Worm (Caenorhabditis elegans) whole organism, L2 larva: ENCODE results near the gene dsb-3.

Experiments used
- C34F6.9 ChIP-seq: fragments of 150-350 bp; optimal IDR thresholded peaks from 2 replicates; lab custom pipeline; 2014; ENCODE audit warnings: missing biosample characterization, missing genetic modification characterization
- F13H6.1 ChIP-seq: sonication (generic microtip); optimal IDR thresholded peaks from 2 replicates; lab custom pipeline; 2016; ENCODE audit warnings: missing genetic modification characterization, missing compliant biosample characterization
- aly-2 ChIP-seq: fragments of 150-350 bp; optimal IDR thresholded peaks from 2 replicates; lab custom pipeline; 2014; ENCODE audit warnings: missing biosample characterization, missing genetic modification characterization
- blmp-1 ChIP-seq: sonication (generic microtip); optimal IDR thresholded peaks from 2 replicates; lab custom pipeline; 2017; ENCODE audit warnings: missing genetic modification characterization, mild to moderate bottlenecking, missing compliant biosample characterization, antibody characterized with exemption, moderate library complexity; ENCODE audit not compliant: insufficient read depth
- ceh-16 ChIP-seq: fragments of 150-350 bp; optimal IDR thresholded peaks from 2 replicates; lab custom pipeline; 2014; ENCODE audit warnings: missing biosample characterization, missing genetic modification characterization
- crh-2 ChIP-seq: sonication (generic microtip); optimal IDR thresholded peaks from 2 replicates; lab custom pipeline; 2017; ENCODE audit warnings: missing biosample characterization, missing genetic modification characterization
- dmd-4 ChIP-seq: sonication (generic microtip); optimal IDR thresholded peaks from 2 replicates; lab custom pipeline; 2017; ENCODE audit warnings: missing biosample characterization, missing genetic modification characterization
- elt-3 ChIP-seq: sonication (generic microtip); optimal IDR thresholded peaks from 2 replicates; lab custom pipeline; 2017; ENCODE audit warnings: missing biosample characterization, missing genetic modification characterization
- fos-1 ChIP-seq: fragments of 150-350 bp; optimal IDR thresholded peaks from 2 replicates; lab custom pipeline; 2014; ENCODE audit warnings: missing biosample characterization, missing genetic modification characterization
- lin-11 ChIP-seq: fragments of 150-350 bp; sonication (generic microtip); optimal IDR thresholded peaks from 2 replicates; lab custom pipeline; 2014; ENCODE audit warnings: missing biosample characterization, missing genetic modification characterization, inconsistent platforms, mixed read lengths
- lin-13 ChIP-seq: fragments of 150-350 bp; optimal IDR thresholded peaks from 2 replicates; lab custom pipeline; 2014; ENCODE audit warnings: missing biosample characterization, missing genetic modification reagents, missing genetic modification characterization
- lin-39 ChIP-seq: fragments of 150-350 bp; optimal IDR thresholded peaks from 2 replicates; lab custom pipeline; 2014; ENCODE audit warnings: missing biosample characterization, missing genetic modification reagents, missing genetic modification characterization
- lsy-2 ChIP-seq, 2 experiments: fragments of 150-350 bp in 1 of 2; sonication (generic microtip) in 1 of 2; optimal IDR thresholded peaks; 2 replicates each; lab custom pipeline; 2014 to 2017; ENCODE audit warnings: missing biosample characterization in 2 of 2, missing genetic modification characterization in 2 of 2
- mab-5 ChIP-seq: fragments of 150-350 bp; optimal IDR thresholded peaks from 2 replicates; lab custom pipeline; 2014; ENCODE audit warnings: missing biosample characterization, missing genetic modification characterization
- mbf-1 ChIP-seq: sonication (generic microtip); optimal IDR thresholded peaks from 2 replicates; lab custom pipeline; 2017; ENCODE audit warnings: missing biosample characterization, missing genetic modification characterization
- mdl-1 ChIP-seq, 2 experiments: fragments of 150-350 bp in 1 of 2; sonication (generic microtip) in 1 of 2; optimal IDR thresholded peaks; 2 replicates each; lab custom pipeline; 2017; ENCODE audit warnings: missing biosample characterization in 2 of 2, missing genetic modification characterization in 2 of 2
- nhr-10 ChIP-seq: sonication (generic microtip); optimal IDR thresholded peaks from 2 replicates; lab custom pipeline; 2017; ENCODE audit warnings: missing biosample characterization, missing genetic modification characterization
- nhr-129 ChIP-seq: fragments of 150-350 bp; optimal IDR thresholded peaks from 2 replicates; lab custom pipeline; 2014; ENCODE audit warnings: missing biosample characterization, missing genetic modification characterization
- nhr-21 ChIP-seq: fragments of 150-350 bp; optimal IDR thresholded peaks from 2 replicates; lab custom pipeline; 2014; ENCODE audit warnings: missing biosample characterization, missing genetic modification characterization
- nhr-23 ChIP-seq: fragments of 150-350 bp; optimal IDR thresholded peaks from 2 replicates; lab custom pipeline; 2014; ENCODE audit warnings: missing biosample characterization, missing genetic modification reagents, missing genetic modification characterization
- nhr-237 ChIP-seq: fragments of 150-350 bp; optimal IDR thresholded peaks from 2 replicates; lab custom pipeline; 2014; ENCODE audit warnings: missing biosample characterization, missing genetic modification characterization
- nhr-25 ChIP-seq: fragments of 150-350 bp; sonication (generic microtip); optimal IDR thresholded peaks from 3 replicates; lab custom pipeline; 2014; ENCODE audit warnings: missing biosample characterization, missing genetic modification characterization
- nhr-6 ChIP-seq: fragments of 150-350 bp; optimal IDR thresholded peaks from 2 replicates; lab custom pipeline; 2014; ENCODE audit warnings: missing biosample characterization, missing genetic modification characterization
- peb-1 ChIP-seq: fragments of 150-350 bp; optimal IDR thresholded peaks from 2 replicates; lab custom pipeline; 2014; ENCODE audit warnings: missing biosample characterization, missing genetic modification characterization
- sem-4 ChIP-seq: fragments of 150-350 bp; optimal IDR thresholded peaks from 2 replicates; lab custom pipeline; 2014; ENCODE audit warnings: missing biosample characterization, missing genetic modification reagents, missing genetic modification characterization
- sma-9 ChIP-seq, 2 experiments: fragments of 150-350 bp in 1 of 2; sonication (generic microtip) in 1 of 2; optimal IDR thresholded peaks; 2 replicates each; lab custom pipeline; 2014 to 2016; ENCODE audit warnings: missing genetic modification characterization in 2 of 2, mild to moderate bottlenecking in 1 of 2, missing biosample characterization in 1 of 2, missing compliant biosample characterization in 1 of 2, missing genetic modification reagents in 1 of 2, moderate library complexity in 1 of 2
- snpc-4 ChIP-seq: fragments of 150-350 bp; optimal IDR thresholded peaks from 2 replicates; lab custom pipeline; 2014; ENCODE audit warnings: missing biosample characterization, missing genetic modification characterization
- unc-55 ChIP-seq: fragments of 150-350 bp; sonication (generic microtip); optimal IDR thresholded peaks from 3 replicates; lab custom pipeline; 2014; ENCODE audit warnings: missing biosample characterization, missing genetic modification reagents, missing genetic modification characterization
- unc-62 ChIP-seq: fragments of 150-350 bp; optimal IDR thresholded peaks from 2 replicates; lab custom pipeline; 2014; ENCODE audit warnings: missing biosample characterization, missing genetic modification reagents, missing genetic modification characterization
- ztf-11 ChIP-seq: sonication (generic microtip); optimal IDR thresholded peaks from 2 replicates; lab custom pipeline; 2017; ENCODE audit warnings: missing biosample characterization, missing genetic modification characterization
- ztf-4 ChIP-seq: fragments of 150-350 bp; optimal IDR thresholded peaks from 2 replicates; lab custom pipeline; 2014; ENCODE audit warnings: missing biosample characterization, missing genetic modification characterization

Gene dsb-3

DNA sequence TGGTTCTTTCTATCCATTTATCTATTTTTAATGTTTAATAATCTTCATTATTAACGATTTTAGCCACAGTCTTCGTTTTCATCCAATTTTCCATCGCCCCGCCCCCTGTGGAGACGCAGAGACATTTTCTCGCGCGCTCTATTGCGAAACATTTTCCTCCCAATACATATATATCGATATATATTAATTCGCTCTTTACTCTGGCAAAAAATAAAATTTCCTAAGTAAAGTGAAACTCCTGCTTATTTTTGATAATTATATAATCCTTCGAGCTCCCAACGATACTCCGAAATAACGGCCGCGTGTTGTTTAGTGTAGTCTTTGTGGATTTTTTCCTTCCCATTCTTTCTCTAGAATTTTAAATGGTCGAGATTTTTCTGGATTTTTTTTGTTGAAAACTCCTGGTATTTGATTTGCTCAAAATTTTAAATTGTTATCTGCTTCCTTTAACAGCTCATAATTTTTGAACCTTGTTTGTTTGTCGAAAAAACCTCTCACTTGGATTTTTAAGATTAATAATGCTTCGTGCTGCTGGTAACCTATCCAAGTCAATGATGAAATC is 30.9 kb downstream of the dsb-3 start, which contains the start of gene sucg-1:
sucg-1 (plus strand) TSS at position 512 of the 562 bp plus-strand sequence.
- peak; percentile 50 for TF ChIP-seq unc-55 (GFP tag; lab: Kevin White, UChicago)
- TF ChIP-seq peb-1 (tag; lab: Kevin White, UChicago), result no peak
- TF ChIP-seq aly-2, result no peak

DNA sequence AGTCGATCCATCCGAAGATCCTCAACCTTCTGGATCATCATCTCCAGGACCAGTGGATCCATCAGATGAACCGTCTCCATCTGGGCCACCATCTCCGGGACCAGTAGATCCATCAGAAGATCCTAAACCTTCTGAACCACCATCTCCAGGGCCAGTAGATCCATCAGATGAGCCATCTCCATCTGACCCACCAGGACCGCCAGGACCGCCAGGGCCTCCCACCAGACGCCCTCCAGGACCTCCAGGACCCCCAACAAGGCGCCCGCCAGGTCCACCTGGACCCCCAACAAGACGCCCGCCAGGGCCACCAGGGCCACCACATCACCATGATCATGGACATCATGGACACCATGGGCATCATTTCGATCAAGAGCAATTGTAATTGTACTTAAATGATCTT is 32.2 kb downstream of the dsb-3 start:
- TF ChIP-seq nhr-25 (no peak), nhr-23 (tag; lab: Kevin White, UChicago) (no peak), elt-3 (no peak), snpc-4 (tag; lab: Kevin White, UChicago) (no peak), unc-55 (GFP tag; lab: Kevin White, UChicago) (no peak), lin-39 (tag; lab: Kevin White, UChicago) (no peak)

DNA sequence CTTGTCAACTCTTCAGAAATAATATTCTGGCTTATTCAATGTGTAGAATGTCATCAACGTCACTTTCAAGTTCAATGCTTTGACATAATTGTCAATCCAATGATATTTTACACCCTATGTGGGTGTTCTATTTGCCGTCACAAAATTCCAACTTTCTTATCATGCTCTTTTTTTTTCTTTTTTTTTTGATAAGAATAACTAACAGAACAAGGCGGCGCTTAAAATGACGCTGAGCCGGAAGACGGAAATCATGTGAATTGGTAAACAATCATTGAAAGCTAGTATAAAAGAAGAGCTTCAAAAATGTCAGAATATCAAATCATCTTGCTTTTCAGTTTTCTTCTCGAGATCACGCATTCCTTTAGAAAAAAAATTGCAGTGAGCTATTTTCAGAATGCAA is 33.1 kb downstream of the dsb-3 start, which contains the start of gene C50F7.5:
C50F7.5 (plus strand) TSS at position 395 of the 400 bp plus-strand sequence.
- TF ChIP-seq blmp-1 (tag; lab: Kevin White, UChicago), result no peak
- no peak for TF ChIP-seq mdl-1 (tag; optimal IDR thresholded peaks at IDR 0.05; lab: Kevin White, UChicago)
- TF ChIP-seq fos-1 (tag; lab: Kevin White, UChicago), result peak; percentile 71
- no peak for TF ChIP-seq lin-13 (GFP tag; lab: Kevin White, UChicago)

ce11 chrIV:7724912-7725311 is 34.5 kb downstream of the dsb-3 start:
- TF ChIP-seq unc-55 (GFP tag; lab: Kevin White, UChicago) (peak; percentile 32), peb-1 (tag; lab: Kevin White, UChicago) (no peak), mbf-1 (tag; lab: Kevin White, UChicago) (no peak), blmp-1 (tag; lab: Kevin White, UChicago) (no peak), nhr-21 (tag; lab: Kevin White, UChicago) (no peak), nhr-129 (tag; lab: Kevin White, UChicago) (no peak), mab-5 (tag; lab: Kevin White, UChicago) (peak; percentile 64), ztf-11 (tag; lab: Kevin White, UChicago) (no peak), aly-2 (no peak), crh-2 (no peak)

DNA sequence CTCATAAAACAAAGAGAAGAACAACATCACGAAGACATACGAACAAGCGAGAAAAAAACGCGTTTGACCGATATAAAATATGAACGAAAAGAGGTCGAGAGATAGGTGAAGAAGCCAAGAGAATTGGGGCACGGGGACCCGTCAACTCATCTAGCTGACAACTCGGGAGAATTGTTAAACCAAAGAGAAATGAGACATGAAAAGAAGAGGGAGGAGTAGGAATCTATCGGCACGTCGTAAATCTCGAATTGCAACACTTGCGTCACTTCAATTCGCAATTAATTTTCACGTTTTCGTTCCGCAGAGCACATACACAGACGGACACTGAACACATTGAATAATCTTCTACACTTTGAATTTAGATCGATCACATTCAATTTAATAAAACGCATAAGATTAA is 35.9 kb downstream of the dsb-3 start:
- TF ChIP-seq sem-4 (tag; lab: Kevin White, UChicago) (no peak), lsy-2 (tag; optimal IDR thresholded peaks at IDR 0.05; lab: Kevin White, UChicago) (peak in 1 of 2 experiments; percentile 20), unc-62 (no peak), C34F6.9 (no peak), nhr-6 (tag; lab: Kevin White, UChicago) (no peak), nhr-10 (tag; lab: Kevin White, UChicago) (no peak), dmd-4 (tag; lab: Kevin White, UChicago) (no peak), lin-13 (GFP tag; lab: Kevin White, UChicago) (no peak), peb-1 (tag; lab: Kevin White, UChicago) (no peak), fos-1 (tag; lab: Kevin White, UChicago) (no peak), mab-5 (tag; lab: Kevin White, UChicago) (peak; percentile 48), F13H6.1 (tag; lab: Kevin White, UChicago) (peak; percentile 24), ztf-11 (tag; lab: Kevin White, UChicago) (no peak)
- TF ChIP-seq, all 48 proteins: peak for 3

ce11 chrIV:7722806-7723205 is 36.6 kb downstream of the dsb-3 start, which contains the start of gene C50F7.6:
C50F7.6 (minus strand) TSS chrIV:7723199.
- no peak for TF ChIP-seq lin-39 (tag; lab: Kevin White, UChicago)
- no peak for TF ChIP-seq lin-11 (tag; lab: Kevin White, UChicago)
- TF ChIP-seq nhr-237 (tag; lab: Kevin White, UChicago), result no peak
- TF ChIP-seq C34F6.9, result no peak
- TF ChIP-seq mbf-1 (tag; lab: Kevin White, UChicago), result no peak
- TF ChIP-seq lsy-2 (tag; optimal IDR thresholded peaks at IDR 0.05; lab: Kevin White, UChicago), result no peak
- no peak for TF ChIP-seq mab-5 (tag; lab: Kevin White, UChicago)
- no peak for TF ChIP-seq snpc-4 (tag; lab: Kevin White, UChicago)
- TF ChIP-seq mdl-1 (tag; optimal IDR thresholded peaks at IDR 0.05; lab: Kevin White, UChicago), result no peak
- TF ChIP-seq ztf-4 (tag; lab: Kevin White, UChicago), result no peak
- TF ChIP-seq sma-9 (GFP tag; optimal IDR thresholded peaks at IDR 0.05; lab: Kevin White, UChicago), result no peak
- TF ChIP-seq sma-9 (tag; optimal IDR thresholded peaks at IDR 0.05; lab: Kevin White, UChicago), result no peak
- TF ChIP-seq elt-3, result no peak
- no peak for TF ChIP-seq aly-2
- no peak for TF ChIP-seq nhr-129 (tag; lab: Kevin White, UChicago)
- TF ChIP-seq ceh-16 (tag; lab: Kevin White, UChicago), result no peak
- TF ChIP-seq, all 48 proteins: peak for 0
